5 fruit fly cellular contexts compared by ENCODE assay signal in the genomic region with DNA sequence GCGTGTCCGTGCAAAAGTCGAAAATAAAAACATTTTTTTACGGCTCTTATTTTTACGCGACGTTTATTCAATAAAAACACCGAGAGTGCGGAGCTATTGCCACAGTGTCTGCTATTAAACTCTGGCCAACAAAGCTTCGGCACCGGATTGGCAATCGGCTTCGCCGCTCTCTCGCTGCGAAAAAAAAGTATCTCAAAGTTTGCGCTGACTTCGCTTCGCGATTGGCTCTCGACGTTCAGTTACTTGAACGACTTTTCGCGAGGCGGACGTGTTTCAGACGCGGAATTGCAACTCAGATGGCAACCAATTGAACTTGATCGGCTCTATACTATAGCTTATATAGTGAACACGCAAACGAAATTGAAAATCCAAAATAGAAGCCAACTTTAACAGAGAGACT.
TF ChIP-seq lines count a peak whose summit lies in the region.

No protein-coding gene starts in this region.

TF ChIP-seq in whole organism, adult, 20 proteins besides CTCF, POLR2A, EP300 and RAD21 (continued from another document):
- no peak for TF ChIP-seq CG1620 (GFP tag; optimal IDR thresholded peaks at IDR 0.05; lab: Kevin White, UChicago)
- TF ChIP-seq CG33017 (tag; optimal IDR thresholded peaks at IDR 0.05; lab: Kevin White, UChicago) = peak; percentile 44
TF ChIP-seq in whole organism, adult: peak in this region for 8.

TF ChIP-seq in whole organism, embryonic, 481 proteins besides CTCF, POLR2A, EP300 and RAD21 (continued from another document and continues in another):
- TF ChIP-seq NC2α (GFP tag; optimal IDR thresholded peaks at IDR 0.05; lab: Kevin White, UChicago) (no peak), al (GFP tag; IDR thresholded peaks at IDR 0.05; lab: Robert Waterston, UW) (no peak), CkIIα-i1 (GFP tag; IDR thresholded peaks at IDR 0.05; lab: Robert Waterston, UW) (no peak), Nf-YB (GFP tag; optimal IDR thresholded peaks at IDR 0.05; lab: Kevin White, UChicago) (peak; percentile 50), ranshi (GFP tag; IDR thresholded peaks at IDR 0.05; lab: Robert Waterston, UW) (no peak), gsb (GFP tag; IDR thresholded peaks at IDR 0.05; lab: Robert Waterston, UW) (0 out of 2 replicates have a peak, but pooled peaks have one; percentile 7), eyg (GFP tag; optimal IDR thresholded peaks at IDR 0.05; lab: Kevin White, UChicago) (no peak), CG30020 (tag; optimal IDR thresholded peaks at IDR 0.05; lab: Kevin White, UChicago) (no peak), CG8924 (tag; optimal IDR thresholded peaks at IDR 0.05; lab: Kevin White, UChicago) (no peak), unpg (GFP tag; optimal IDR thresholded peaks at IDR 0.05; lab: Kevin White, UChicago) (no peak), CG8765 (GFP tag; IDR thresholded peaks at IDR 0.05; lab: Robert Waterston, UW) (no peak), phol (tag; optimal IDR thresholded peaks at IDR 0.05; lab: Kevin White, UChicago) (no peak), pan (optimal IDR thresholded peaks at IDR 0.05; lab: Kevin White, UChicago) (no peak), pan (GFP tag; optimal IDR thresholded peaks at IDR 0.05 in 1 of 2, IDR thresholded peaks at IDR 0.05 in 1 of 2) (no peak), Six4 (GFP tag; optimal IDR thresholded peaks at IDR 0.05; lab: Kevin White, UChicago) (no peak), dati (GFP tag; IDR thresholded peaks at IDR 0.05; lab: Robert Waterston, UW) (no peak), her (GFP tag; optimal IDR thresholded peaks at IDR 0.05; lab: Kevin White, UChicago) (no peak), br (optimal IDR thresholded peaks at IDR 0.05; lab: Kevin White, UChicago) (no peak), Meics (GFP tag; optimal IDR thresholded peaks at IDR 0.05; lab: Kevin White, UChicago) (peak; percentile 17), CG1603 (tag; optimal IDR thresholded peaks at IDR 0.05; lab: Kevin White, UChicago) (no peak), cg (GFP tag; optimal IDR thresholded peaks at IDR 0.05; lab: Kevin White, UChicago) (no peak), Side (GFP tag; optimal IDR thresholded peaks at IDR 0.05; lab: Kevin White, UChicago) (no peak), Rfx (GFP tag; IDR thresholded peaks at IDR 0.05; lab: Robert Waterston, UW) (peak; percentile 40; the same call in 1 of the 2 replicates), chn (GFP tag; optimal IDR thresholded peaks at IDR 0.05; lab: Kevin White, UChicago) (no peak), maf-S (GFP tag; optimal IDR thresholded peaks at IDR 0.05; lab: Kevin White, UChicago) (no peak), CG8359 (GFP tag; optimal IDR thresholded peaks at IDR 0.05; lab: Kevin White, UChicago; ENCODE audit: borderline replicate concordance) (no peak), CG32772 (GFP tag; IDR thresholded peaks at IDR 0.05; lab: Robert Waterston, UW) (no peak), eve (GFP tag; optimal IDR thresholded peaks at IDR 0.05; lab: Kevin White, UChicago) (no peak), YL-1 (GFP tag; optimal IDR thresholded peaks at IDR 0.05; lab: Kevin White, UChicago) (no peak), CG10274 (GFP tag; optimal IDR thresholded peaks at IDR 0.05; lab: Kevin White, UChicago) (no peak), chinmo (GFP tag; IDR thresholded peaks at IDR 0.05; lab: Robert Waterston, UW; ENCODE audit: partially characterized antibody) (peak; percentile 92; the same call in 3 of the 4 replicates), Hr39 (optimal IDR thresholded peaks at IDR 0.05; lab: Kevin White, UChicago) (no peak)

TF ChIP-seq in whole organism, prepupa, 60 proteins besides CTCF, POLR2A, EP300 and RAD21 (continued from another document):
- peak; percentile 36 for TF ChIP-seq CG3919 (GFP tag; optimal IDR thresholded peaks at IDR 0.05; lab: Kevin White, UChicago)
- peak; percentile 56; the same call in 2 of the 3 replicates for TF ChIP-seq CG8119 (GFP tag; IDR thresholded peaks at IDR 0.05; lab: Robert Waterston, UW)
- no peak for TF ChIP-seq CG8319 (GFP tag; optimal IDR thresholded peaks at IDR 0.05; lab: Kevin White, UChicago)
- TF ChIP-seq CG16779 (tag; optimal IDR thresholded peaks at IDR 0.05; lab: Kevin White, UChicago) = peak; percentile 43
- TF ChIP-seq esn (GFP tag; optimal IDR thresholded peaks at IDR 0.05; lab: Kevin White, UChicago) = peak; percentile 29
- TF ChIP-seq Sox102F (GFP tag; optimal IDR thresholded peaks at IDR 0.05; lab: Kevin White, UChicago) = peak; percentile 50
- peak; percentile 38 for TF ChIP-seq CG10669 (GFP tag; optimal IDR thresholded peaks at IDR 0.05; lab: Kevin White, UChicago)
- no peak for TF ChIP-seq CG34406 (GFP tag; optimal IDR thresholded peaks at IDR 0.05; lab: Kevin White, UChicago)
- peak; percentile 42 for TF ChIP-seq CG3032 (tag; optimal IDR thresholded peaks at IDR 0.05; lab: Kevin White, UChicago)
- TF ChIP-seq salr (GFP tag; optimal IDR thresholded peaks at IDR 0.05; lab: Kevin White, UChicago) = peak in 1 of 2 experiments; percentile 38
- peak; percentile 46 for TF ChIP-seq Blimp-1 (GFP tag; optimal IDR thresholded peaks at IDR 0.05; lab: Kevin White, UChicago)
- peak; percentile 60 for TF ChIP-seq CG6854 (GFP tag; optimal IDR thresholded peaks at IDR 0.05; lab: Kevin White, UChicago)
- TF ChIP-seq spab (GFP tag; optimal IDR thresholded peaks at IDR 0.05; lab: Kevin White, UChicago) = peak; percentile 31
- TF ChIP-seq Met (GFP tag; optimal IDR thresholded peaks at IDR 0.05; lab: Kevin White, UChicago) = no peak
- TF ChIP-seq topi (GFP tag; optimal IDR thresholded peaks at IDR 0.05; lab: Kevin White, UChicago) = peak; percentile 20
- TF ChIP-seq Eip78C (GFP tag; lab: Kevin White, UChicago) = peak; percentile 65
- no peak for TF ChIP-seq Hr4 (GFP tag; optimal IDR thresholded peaks at IDR 0.05; lab: Kevin White, UChicago)
- no peak for TF ChIP-seq Eip93F (GFP tag; optimal IDR thresholded peaks at IDR 0.05; lab: Kevin White, UChicago)

TF ChIP-seq in whole organism, pupa, 21 proteins besides CTCF, POLR2A, EP300 and RAD21 (continued from another document):
- peak; percentile 37 for TF ChIP-seq Pif1A (GFP tag; optimal IDR thresholded peaks at IDR 0.05; lab: Kevin White, UChicago)

TF ChIP-seq in whole organism, wandering third instar larva, 38 proteins besides CTCF, POLR2A, EP300 and RAD21 (continued from another document):
- TF ChIP-seq Sp1 (GFP tag; optimal IDR thresholded peaks at IDR 0.05; lab: Kevin White, UChicago) (peak; percentile 46), jim (GFP tag; optimal IDR thresholded peaks at IDR 0.05; lab: Kevin White, UChicago) (peak; percentile 25), pan (optimal IDR thresholded peaks at IDR 0.05; lab: Kevin White, UChicago) (no peak), lola (GFP tag; optimal IDR thresholded peaks at IDR 0.05; lab: Kevin White, UChicago) (no peak), Jra (GFP tag; optimal IDR thresholded peaks at IDR 0.05; lab: Kevin White, UChicago) (no peak)
